Fruit fly (Drosophila melanogaster) whole organism, prepupa: Measurements from ENCODE around the gene CG12121.
A peak's percentile ranks its signal among the peaks of the same experiment; 100 is the strongest.

Source experiments
- Blimp-1 ChIP-seq: fragments of 200-800 bp; sonication (Bioruptor generic); optimal IDR thresholded peaks from 3 replicates; lab custom pipeline; 2017; ENCODE audit warnings: missing biosample characterization, missing genetic modification characterization, mild to moderate bottlenecking, moderate library complexity, missing genetic modification reagents
- CG10631 ChIP-seq: fragments of 200-800 bp; sonication (Bioruptor generic); optimal IDR thresholded peaks from 2 replicates; lab custom pipeline; 2016; ENCODE audit warnings: missing biosample characterization, missing genetic modification characterization
- CG11762 ChIP-seq: fragments of 200-800 bp; sonication (Bioruptor generic); optimal IDR thresholded peaks from 3 replicates; lab custom pipeline; 2016; ENCODE audit warnings: missing biosample characterization, missing genetic modification characterization; ENCODE audit not compliant: insufficient read depth
- CG11902 ChIP-seq: fragments of 200-800 bp; sonication (Bioruptor generic); optimal IDR thresholded peaks from 3 replicates; lab custom pipeline; 2016; ENCODE audit warnings: missing biosample characterization, missing genetic modification characterization
- CG15336 ChIP-seq: fragments of 200-800 bp; sonication (Bioruptor generic); IDR thresholded peaks from 2 replicates; pipeline ENCODE4 v1.3.6; 2022; ENCODE audit warnings: missing biosample characterization, missing genetic modification characterization
- CG16779 ChIP-seq: fragments of 200-800 bp; sonication (Bioruptor generic); optimal IDR thresholded peaks from 3 replicates; lab custom pipeline; 2017; ENCODE audit warnings: missing biosample characterization, mild to moderate bottlenecking, missing genetic modification characterization
- CG3032 ChIP-seq: fragments of 200-800 bp; optimal IDR thresholded peaks from 2 replicates; lab custom pipeline; 2019; ENCODE audit warnings: missing biosample characterization, mild to moderate bottlenecking, missing genetic modification characterization, moderate library complexity
- CG32006 ChIP-seq: fragments of 200-800 bp; sonication (Bioruptor generic); optimal IDR thresholded peaks from 3 replicates; lab custom pipeline; 2017; ENCODE audit warnings: missing biosample characterization, mild to moderate bottlenecking, missing genetic modification characterization
- CG6163 ChIP-seq: fragments of 200-800 bp; sonication (Bioruptor generic); IDR thresholded peaks from 3 replicates; pipeline ENCODE4 v1.3.6; 2022; ENCODE audit warnings: missing biosample characterization, missing genetic modification characterization
- CG6792 ChIP-seq: fragments of 200-800 bp; sonication (Bioruptor generic); optimal IDR thresholded peaks from 3 replicates; lab custom pipeline; 2016; ENCODE audit warnings: missing biosample characterization, missing genetic modification characterization
- CG6808 ChIP-seq: fragments of 200-800 bp; sonication (Bioruptor generic); optimal IDR thresholded peaks from 3 replicates; lab custom pipeline; 2017; ENCODE audit warnings: missing biosample characterization, missing genetic modification characterization, mild to moderate bottlenecking, moderate library complexity, missing genetic modification reagents
- CG7368 ChIP-seq: fragments of 200-800 bp; sonication (Bioruptor generic); optimal IDR thresholded peaks from 3 replicates; lab custom pipeline; 2016; ENCODE audit warnings: missing biosample characterization, missing genetic modification characterization
- CG8119 ChIP-seq: fragments of 200-800 bp; sonication (Bioruptor generic); IDR thresholded peaks from 3 replicates; pipeline ENCODE4 v1.3.6; 2022; ENCODE audit warnings: missing biosample characterization, missing genetic modification characterization
- CG8632 ChIP-seq: fragments of 200-800 bp; sonication (Bioruptor generic); optimal IDR thresholded peaks from 3 replicates; lab custom pipeline; 2016; ENCODE audit warnings: missing biosample characterization, missing genetic modification characterization
- CG9139 ChIP-seq: fragments of 200-800 bp; sonication (Bioruptor generic); optimal IDR thresholded peaks from 3 replicates; lab custom pipeline; 2017; ENCODE audit warnings: missing biosample characterization, mild to moderate bottlenecking, missing genetic modification characterization
- Eip78C ChIP-seq: fragments of 200-800 bp; sonication (Bioruptor generic); peaks from one replicate; lab custom pipeline; 2016; ENCODE audit warnings: missing biosample characterization, missing genetic modification characterization
- Eip93F ChIP-seq: fragments of 200-800 bp; sonication (Bioruptor generic); optimal IDR thresholded peaks from 2 replicates; lab custom pipeline; 2016; ENCODE audit warnings: missing biosample characterization, mild to moderate bottlenecking, missing genetic modification characterization
- Ets21C ChIP-seq: fragments of 200-800 bp; sonication (Bioruptor generic); optimal IDR thresholded peaks from 3 replicates; lab custom pipeline; 2016; ENCODE audit warnings: missing biosample characterization, missing genetic modification characterization
- Ets96B ChIP-seq: fragments of 200-800 bp; optimal IDR thresholded peaks from 2 replicates; lab custom pipeline; 2019; ENCODE audit warnings: missing biosample characterization, mild to moderate bottlenecking, missing genetic modification characterization, moderate library complexity
- Hr38 ChIP-seq: sonication (Bioruptor generic); optimal IDR thresholded peaks from 2 replicates; lab custom pipeline; 2016; ENCODE audit warnings: missing biosample characterization, missing genetic modification characterization
- Hr39 ChIP-seq: fragments of 200-800 bp; sonication (Bioruptor generic); optimal IDR thresholded peaks from 2 replicates; lab custom pipeline; 2016; ENCODE audit warnings: missing biosample characterization, missing genetic modification characterization
- Hr4 ChIP-seq: fragments of 200-800 bp; sonication (Bioruptor generic); optimal IDR thresholded peaks from 3 replicates; lab custom pipeline; 2016; ENCODE audit warnings: missing biosample characterization, missing genetic modification characterization
- Lpt ChIP-seq: fragments of 200-800 bp; sonication (Bioruptor generic); optimal IDR thresholded peaks from 3 replicates; lab custom pipeline; 2016; ENCODE audit warnings: missing biosample characterization, missing genetic modification characterization
- OdsH ChIP-seq: fragments of 200-800 bp; sonication (Bioruptor generic); optimal IDR thresholded peaks from 3 replicates; lab custom pipeline; 2016; ENCODE audit warnings: missing biosample characterization, missing genetic modification characterization
- Smox ChIP-seq: fragments of 200-800 bp; sonication (Bioruptor generic); optimal IDR thresholded peaks from 3 replicates; lab custom pipeline; 2016; ENCODE audit warnings: missing biosample characterization, missing genetic modification characterization
- Sox14 ChIP-seq: fragments of 200-800 bp; sonication (Bioruptor generic); optimal IDR thresholded peaks from 3 replicates; lab custom pipeline; 2016; ENCODE audit warnings: missing biosample characterization, missing genetic modification characterization
- achi ChIP-seq: fragments of 200-800 bp; sonication (Bioruptor generic); optimal IDR thresholded peaks from 3 replicates; lab custom pipeline; 2016; ENCODE audit warnings: missing biosample characterization, missing genetic modification characterization
- acj6 ChIP-seq: fragments of 200-800 bp; sonication (Bioruptor generic); optimal IDR thresholded peaks from 3 replicates; lab custom pipeline; 2016; ENCODE audit warnings: missing biosample characterization, missing genetic modification characterization
- cyc ChIP-seq: fragments of 200-800 bp; sonication (Bioruptor generic); optimal IDR thresholded peaks from 3 replicates; lab custom pipeline; 2016; ENCODE audit warnings: missing biosample characterization, missing genetic modification characterization
- dac ChIP-seq: fragments of 200-800 bp; sonication (Bioruptor generic); optimal IDR thresholded peaks from 2 replicates; lab custom pipeline; 2017; ENCODE audit warnings: missing biosample characterization, mild to moderate bottlenecking, missing genetic modification characterization
- dsx ChIP-seq: fragments of 200-800 bp; optimal IDR thresholded peaks from 3 replicates; lab custom pipeline; 2019; ENCODE audit warnings: missing biosample characterization, mild to moderate bottlenecking, missing genetic modification characterization, moderate library complexity; ENCODE audit not compliant: poor library complexity, severe bottlenecking
- eg ChIP-seq: fragments of 200-800 bp; sonication (Bioruptor generic); IDR thresholded peaks from 3 replicates; pipeline ENCODE4 v1.3.6; 2022; ENCODE audit warnings: missing biosample characterization, missing genetic modification characterization
- esn ChIP-seq: fragments of 200-800 bp; sonication (Bioruptor generic); optimal IDR thresholded peaks from 2 replicates; lab custom pipeline; 2016; ENCODE audit warnings: missing biosample characterization, mild to moderate bottlenecking, missing genetic modification characterization, moderate library complexity
- fd85E ChIP-seq: fragments of 200-800 bp; sonication (Bioruptor generic); optimal IDR thresholded peaks from 3 replicates; lab custom pipeline; 2016; ENCODE audit warnings: missing biosample characterization, missing genetic modification characterization
- pdm3 ChIP-seq: fragments of 200-800 bp; sonication (Bioruptor generic); optimal IDR thresholded peaks from 3 replicates; lab custom pipeline; 2016; ENCODE audit warnings: missing biosample characterization, missing genetic modification characterization
- salr ChIP-seq, 2 experiments: fragments of 200-800 bp; sonication (Bioruptor generic); optimal IDR thresholded peaks; 3 replicates each; lab custom pipeline; 2016 to 2018; ENCODE audit warnings: missing biosample characterization in 2 of 2, missing genetic modification characterization in 2 of 2, mild to moderate bottlenecking in 1 of 2
- ss ChIP-seq, 2 experiments: fragments of 200-800 bp; sonication (Bioruptor generic); optimal IDR thresholded peaks; 2 replicates in 1 of 2; 3 replicates in 1 of 2; lab custom pipeline; 2017 to 2018; ENCODE audit warnings: mild to moderate bottlenecking in 2 of 2, missing biosample characterization in 2 of 2, missing genetic modification characterization in 2 of 2, moderate library complexity in 1 of 2
- svp ChIP-seq: fragments of 200-800 bp; sonication (Bioruptor generic); peaks from one replicate; lab custom pipeline; 2016; ENCODE audit warnings: missing biosample characterization, missing genetic modification characterization
- topi ChIP-seq: fragments of 200-800 bp; sonication (Bioruptor generic); optimal IDR thresholded peaks from 3 replicates; lab custom pipeline; 2016; ENCODE audit warnings: missing biosample characterization, missing genetic modification characterization

The CG12121 gene

DNA sequence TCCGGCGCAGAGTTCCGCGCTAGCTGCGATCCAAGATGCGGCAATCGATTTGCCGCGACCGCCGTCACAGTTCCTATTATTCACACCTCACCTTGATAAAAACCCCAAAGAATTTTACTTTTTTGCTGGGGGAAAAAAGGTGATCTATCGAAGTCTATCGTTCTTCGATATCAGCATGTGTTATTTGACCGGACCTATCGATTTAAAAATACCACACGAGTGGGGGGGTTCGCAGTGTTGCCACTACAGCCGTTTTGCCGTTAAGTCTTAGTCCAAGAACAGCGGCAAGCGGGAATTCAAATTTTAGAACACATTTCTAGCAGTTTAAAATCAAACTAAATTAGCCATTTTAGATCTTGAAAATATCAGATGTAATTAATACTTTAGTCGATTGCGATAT lies at the start of gene CG12121:
CG12121 (minus strand) TSS at position 180 of the 400 bp plus-strand sequence.
- TF ChIP-seq Eip78C (no peak), CG6163 (GFP tag; lab: Robert Waterston, UW) (no peak), Ets96B (tag; lab: Kevin White, UChicago) (no peak), dsx (GFP tag; lab: Kevin White, UChicago) (no peak), svp (GFP tag; lab: Kevin White, UChicago) (no peak), dac (GFP tag; lab: Kevin White, UChicago) (no peak), CG6808 (GFP tag; lab: Kevin White, UChicago) (no peak), Eip93F (GFP tag; lab: Kevin White, UChicago) (no peak), Hr39 (GFP tag; lab: Kevin White, UChicago) (no peak), CG10631 (GFP tag; lab: Kevin White, UChicago) (no peak), acj6 (GFP tag; lab: Kevin White, UChicago) (no peak), Hr4 (no peak), CG3032 (no peak), Lpt (GFP tag; lab: Kevin White, UChicago) (no peak), CG16779 (tag; lab: Kevin White, UChicago) (no peak)

DNA sequence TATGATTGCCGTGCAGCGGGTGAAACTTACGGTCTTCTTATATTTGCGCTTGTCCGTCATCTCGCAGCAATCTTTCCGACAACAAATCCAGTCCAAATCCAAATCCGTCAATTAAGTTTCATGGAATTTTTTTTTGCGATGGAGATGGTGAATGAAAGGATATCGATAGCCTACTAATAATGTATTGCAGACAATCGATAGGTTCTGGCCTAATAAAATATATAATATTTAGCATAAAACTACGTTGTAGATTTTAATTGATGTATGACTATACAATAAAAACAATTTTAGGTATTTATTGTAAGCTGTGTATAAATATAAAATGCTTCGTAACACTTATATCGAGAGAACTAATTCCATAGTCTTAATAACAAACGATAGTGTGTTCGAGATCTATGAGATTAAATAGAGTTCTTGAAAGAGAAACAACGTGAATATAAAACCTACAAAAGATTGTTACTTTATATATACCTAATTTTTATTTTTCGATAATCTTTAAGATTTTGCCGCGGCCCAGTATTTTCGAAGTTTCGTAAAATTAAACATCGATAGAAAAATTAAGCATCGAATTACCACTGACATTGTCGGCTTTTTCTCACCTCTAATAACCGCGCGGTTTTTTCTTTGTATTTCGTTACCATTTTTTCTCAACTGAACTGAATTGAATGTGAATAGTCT lies 40.8 kb upstream of the CG12121 start, which contains the start of the genes Cfp1 and Aladin:
Cfp1 (minus strand) TSS at position 131 of the 678 bp plus-strand sequence.
Aladin (plus strand) TSS at position 584 of the 678 bp plus-strand sequence.
- TF ChIP-seq esn (GFP tag; lab: Kevin White, UChicago): peak; percentile 24
- TF ChIP-seq ss (GFP tag; optimal IDR thresholded peaks at IDR 0.05; lab: Kevin White, UChicago): no peak

DNA sequence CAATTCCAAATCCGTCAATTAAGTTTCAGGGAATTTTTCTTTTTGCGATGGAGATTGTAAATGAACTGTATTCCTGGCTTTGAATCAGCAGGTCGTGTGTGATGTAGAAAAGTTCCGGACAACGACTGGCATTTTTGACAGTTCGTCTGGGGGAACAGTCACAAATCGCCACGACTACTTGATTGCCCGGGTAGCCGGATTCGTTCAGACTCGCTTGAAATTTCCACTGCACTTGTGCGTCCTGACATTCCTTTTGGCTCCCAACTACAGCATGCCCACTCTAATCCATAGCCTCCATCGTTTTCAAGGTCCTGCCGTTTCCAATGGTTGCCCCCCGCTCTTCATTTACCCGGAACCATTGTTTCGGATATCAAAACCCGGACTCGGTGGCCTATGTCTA lies 37.6 kb upstream of the CG12121 start, which contains the start of gene CG17440:
CG17440 (minus strand) TSS at position 101 of the 400 bp plus-strand sequence.
- TF ChIP-seq CG11902 (GFP tag; lab: Kevin White, UChicago) (no peak), topi (GFP tag; lab: Kevin White, UChicago) (no peak)

DNA sequence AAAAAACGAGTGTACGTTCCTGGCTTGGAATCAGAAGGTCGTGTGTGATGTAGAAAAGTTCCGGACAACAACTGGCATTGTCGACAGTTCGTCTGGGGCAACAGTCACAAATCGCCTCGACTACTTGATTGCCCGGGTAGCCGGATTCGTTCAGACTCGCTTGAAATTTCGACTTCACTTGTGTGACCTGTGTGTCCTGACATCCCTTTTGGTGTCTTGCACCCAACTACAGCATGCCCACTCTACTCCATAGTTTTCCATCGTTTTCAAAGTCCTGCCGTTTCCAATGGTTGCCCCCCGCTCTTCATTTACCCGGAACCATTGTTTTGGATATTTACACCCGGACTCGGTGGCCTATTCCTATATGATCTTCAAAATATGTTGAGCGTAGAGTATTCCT lies 35.4 kb upstream of the CG12121 start, which contains the start of gene Erk7:
Erk7 (minus strand) TSS at position 101 of the 400 bp plus-strand sequence.
- TF ChIP-seq Hr38: no peak
- no peak for TF ChIP-seq CG7368 (GFP tag; lab: Kevin White, UChicago)
- no peak for TF ChIP-seq Ets21C (GFP tag; lab: Kevin White, UChicago)
- TF ChIP-seq CG16779 (tag; lab: Kevin White, UChicago): no peak
- no peak for TF ChIP-seq CG15336
- TF ChIP-seq Smox (GFP tag; lab: Kevin White, UChicago): no peak
- TF ChIP-seq Hr39 (GFP tag; lab: Kevin White, UChicago): no peak
- TF ChIP-seq CG9139 (GFP tag; lab: Kevin White, UChicago): no peak
- TF ChIP-seq OdsH (GFP tag; lab: Kevin White, UChicago): no peak
- TF ChIP-seq CG6163 (GFP tag; lab: Robert Waterston, UW): no peak
- no peak for TF ChIP-seq Blimp-1 (GFP tag; lab: Kevin White, UChicago)
- no peak for TF ChIP-seq acj6 (GFP tag; lab: Kevin White, UChicago)
- no peak for TF ChIP-seq CG8632

DNA sequence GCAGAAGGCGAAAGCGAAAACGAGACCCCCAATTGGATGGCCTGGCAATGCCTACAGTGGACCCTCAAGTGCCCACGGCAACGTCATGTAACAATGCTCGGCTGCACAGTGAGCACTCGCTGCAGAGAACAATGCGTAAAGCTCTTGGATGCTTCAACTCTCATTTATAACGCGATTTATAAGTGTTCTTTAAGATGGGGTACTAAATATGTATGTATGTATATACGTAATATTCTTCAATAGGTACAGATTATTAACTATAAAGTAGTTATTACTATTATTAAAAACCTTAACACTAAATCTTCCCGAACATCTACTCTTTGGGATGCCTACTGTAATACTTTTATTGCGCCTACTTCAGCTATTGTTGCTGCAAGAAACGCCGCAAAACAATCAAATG lies 33.9 kb upstream of the CG12121 start:
- TF ChIP-seq dsx (GFP tag; lab: Kevin White, UChicago) (no peak), Hr38 (no peak), achi (GFP tag; lab: Kevin White, UChicago) (no peak), Smox (GFP tag; lab: Kevin White, UChicago) (no peak), CG32006 (GFP tag; lab: Kevin White, UChicago) (peak; percentile 32), pdm3 (GFP tag; lab: Kevin White, UChicago) (no peak), CG3032 (no peak), Sox14 (GFP tag; lab: Kevin White, UChicago) (no peak), salr (GFP tag; optimal IDR thresholded peaks at IDR 0.05; lab: Kevin White, UChicago) (no peak), CG11762 (GFP tag; lab: Kevin White, UChicago) (no peak), svp (GFP tag; lab: Kevin White, UChicago) (no peak), Eip78C (peak; percentile 56), Ets21C (GFP tag; lab: Kevin White, UChicago) (no peak), CG6792 (GFP tag; lab: Kevin White, UChicago) (no peak), Lpt (GFP tag; lab: Kevin White, UChicago) (no peak), esn (GFP tag; lab: Kevin White, UChicago) (no peak), CG6163 (GFP tag; lab: Robert Waterston, UW) (no peak), dac (GFP tag; lab: Kevin White, UChicago) (no peak), CG7368 (GFP tag; lab: Kevin White, UChicago) (no peak), eg (0 out of 3 replicates have a peak, but pooled peaks have one; percentile 10), topi (GFP tag; lab: Kevin White, UChicago) (no peak), CG8119 (GFP tag; lab: Robert Waterston, UW) (peak; percentile 50; the same call in 2 of the 3 replicates), CG8632 (no peak), cyc (GFP tag; lab: Kevin White, UChicago) (no peak), ss (GFP tag; optimal IDR thresholded peaks at IDR 0.05; lab: Kevin White, UChicago) (no peak), fd85E (GFP tag; lab: Kevin White, UChicago) (no peak)
